Fruit fly (Drosophila melanogaster): ENCODE data around the gene Srp54.

Srp54 gene

dm6 chr2L:9963603-9964042, 50.9 kb downstream of the Srp54 start, which contains the start of gene CG5850 (continued):
- TF ChIP-seq Asciz (GFP tag; optimal IDR thresholded peaks at IDR 0.05), result no peak
- no peak for TF ChIP-seq NC2β (GFP tag; optimal IDR thresholded peaks at IDR 0.05)
- TF ChIP-seq BEAF-32 (GFP tag; optimal IDR thresholded peaks at IDR 0.05), result peak; percentile 18
- TF ChIP-seq CG4617 (GFP tag; optimal IDR thresholded peaks at IDR 0.05; ENCODE audit: borderline replicate concordance), result peak; percentile 60
- TF ChIP-seq CG10147 (GFP tag; optimal IDR thresholded peaks at IDR 0.05), result peak; percentile 15
- TF ChIP-seq dmrt11E (tag; optimal IDR thresholded peaks at IDR 0.05), result peak; percentile 7
- TF ChIP-seq CG1602 (GFP tag; optimal IDR thresholded peaks at IDR 0.05), result no peak
- TF ChIP-seq nmo (GFP tag; optimal IDR thresholded peaks at IDR 0.05), result peak; percentile 8
- TF ChIP-seq salm (tag; optimal IDR thresholded peaks at IDR 0.05), result no peak
- TF ChIP-seq CG34376 (GFP tag; optimal IDR thresholded peaks at IDR 0.05), result no peak
- TF ChIP-seq org-1 (GFP tag; optimal IDR thresholded peaks at IDR 0.05), result no peak
- TF ChIP-seq CG13287 (GFP tag; IDR thresholded peaks at IDR 0.05; ENCODE audit: partially characterized antibody), result peak; percentile 45
- peak; percentile 34 for TF ChIP-seq CG33557 (GFP tag; optimal IDR thresholded peaks at IDR 0.05)
- TF ChIP-seq CG17361 (GFP tag; IDR thresholded peaks at IDR 0.05), result peak; percentile 52; the same call in 2 of the 3 replicates
- TF ChIP-seq Elba2 (GFP tag; optimal IDR thresholded peaks at IDR 0.05), result peak; percentile 94
- no peak for TF ChIP-seq pfk (GFP tag; optimal IDR thresholded peaks at IDR 0.05)
- peak; percentile 9 for TF ChIP-seq grau (tag; optimal IDR thresholded peaks at IDR 0.05)
- TF ChIP-seq CG9437 (GFP tag; optimal IDR thresholded peaks at IDR 0.05), result peak; percentile 30
- TF ChIP-seq Fer3 (tag; optimal IDR thresholded peaks at IDR 0.05), result peak; percentile 25
- TF ChIP-seq Sox100B (GFP tag; optimal IDR thresholded peaks at IDR 0.05), result peak; percentile 54
- no peak for TF ChIP-seq CG11560 (tag; IDR thresholded peaks at IDR 0.05)
- TF ChIP-seq CG15514 (GFP tag; optimal IDR thresholded peaks at IDR 0.05), result peak; percentile 32
- TF ChIP-seq scrt (GFP tag; optimal IDR thresholded peaks at IDR 0.05), result peak; percentile 26
- peak; percentile 71 for TF ChIP-seq row (GFP tag; IDR thresholded peaks at IDR 0.05)
- no peak for TF ChIP-seq hkb (optimal IDR thresholded peaks at IDR 0.05)
- peak; percentile 24; the same call in 1 of the 2 replicates for TF ChIP-seq hkb (GFP tag; IDR thresholded peaks at IDR 0.05)
- peak; percentile 17 for TF ChIP-seq lab (GFP tag; optimal IDR thresholded peaks at IDR 0.05)
- peak; percentile 61 for TF ChIP-seq Dp (GFP tag; optimal IDR thresholded peaks at IDR 0.05)
- peak; percentile 52 for TF ChIP-seq CoRest (tag; optimal IDR thresholded peaks at IDR 0.05)
- TF ChIP-seq zen2 (GFP tag; IDR thresholded peaks at IDR 0.05; ENCODE audit: partially characterized antibody), result no peak
- peak; percentile 42 for TF ChIP-seq sug (tag; optimal IDR thresholded peaks at IDR 0.05)
- peak; percentile 27 for TF ChIP-seq CG2116 (GFP tag; optimal IDR thresholded peaks at IDR 0.05)
- TF ChIP-seq CG12659 (GFP tag; optimal IDR thresholded peaks at IDR 0.05), result peak; percentile 51
- TF ChIP-seq Poxn (GFP tag; IDR thresholded peaks at IDR 0.05), result no peak
- TF ChIP-seq CG30403 (GFP tag; optimal IDR thresholded peaks at IDR 0.05), result peak; percentile 14
- TF ChIP-seq CG7839 (tag; optimal IDR thresholded peaks at IDR 0.05), result peak; percentile 35
- peak; percentile 21 for TF ChIP-seq Blimp-1 (GFP tag; optimal IDR thresholded peaks at IDR 0.05)
- peak; percentile 45 for TF ChIP-seq PHDP (tag; optimal IDR thresholded peaks at IDR 0.05)
- peak; percentile 44 for TF ChIP-seq CG18262 (tag; optimal IDR thresholded peaks at IDR 0.05)
- no peak for TF ChIP-seq NFAT (GFP tag; IDR thresholded peaks at IDR 0.05)
- TF ChIP-seq nom (GFP tag; optimal IDR thresholded peaks at IDR 0.05), result peak; percentile 21
- no peak for TF ChIP-seq CG11456 (GFP tag; IDR thresholded peaks at IDR 0.05)
- TF ChIP-seq CG34224 (GFP tag; IDR thresholded peaks at IDR 0.05; ENCODE audit: partially characterized antibody), result 0 out of 3 replicates have a peak, but pooled peaks have one; percentile 25
- TF ChIP-seq CG2712 (tag; optimal IDR thresholded peaks at IDR 0.05), result peak; percentile 44
- TF ChIP-seq D19A (tag; optimal IDR thresholded peaks at IDR 0.05), result peak; percentile 38
- no peak for TF ChIP-seq tll (GFP tag; optimal IDR thresholded peaks at IDR 0.05)
- TF ChIP-seq az2 (GFP tag; optimal IDR thresholded peaks at IDR 0.05), result no peak

Data from whole organism, embryonic.